Worm (Caenorhabditis elegans) whole organism, L2 larva: ENCODE results near the gene M176.16.

ENCODE experiments used
- ama-1 ChIP-seq: fragments of 150-350 bp; optimal IDR thresholded peaks from 2 replicates; lab custom pipeline; 2018; ENCODE audit warnings: inconsistent platforms
- elt-3 ChIP-seq: sonication (generic microtip); optimal IDR thresholded peaks from 2 replicates; lab custom pipeline; 2017; ENCODE audit warnings: missing biosample characterization, missing genetic modification characterization
- gmeb-1 ChIP-seq: fragments of 150-350 bp; optimal IDR thresholded peaks from 2 replicates; lab custom pipeline; 2014; ENCODE audit warnings: missing biosample characterization, missing genetic modification characterization
- mdl-1 ChIP-seq, 2 experiments: fragments of 150-350 bp in 1 of 2; sonication (generic microtip) in 1 of 2; optimal IDR thresholded peaks; 2 replicates each; lab custom pipeline; 2017; ENCODE audit warnings: missing biosample characterization in 2 of 2, missing genetic modification characterization in 2 of 2
- nhr-10 ChIP-seq: sonication (generic microtip); optimal IDR thresholded peaks from 2 replicates; lab custom pipeline; 2017; ENCODE audit warnings: missing biosample characterization, missing genetic modification characterization
- nhr-11 ChIP-seq: fragments of 150-350 bp; optimal IDR thresholded peaks from 2 replicates; lab custom pipeline; 2014; ENCODE audit warnings: missing biosample characterization, missing genetic modification characterization
- nhr-25 ChIP-seq: fragments of 150-350 bp; sonication (generic microtip); optimal IDR thresholded peaks from 3 replicates; lab custom pipeline; 2014; ENCODE audit warnings: missing biosample characterization, missing genetic modification characterization
- sma-3 ChIP-seq: sonication (generic microtip); optimal IDR thresholded peaks from 2 replicates; lab custom pipeline; 2016; ENCODE audit warnings: missing genetic modification reagents, missing genetic modification characterization, missing compliant biosample characterization
- unc-39 ChIP-seq: fragments of 150-350 bp; optimal IDR thresholded peaks from 2 replicates; lab custom pipeline; 2014; ENCODE audit warnings: missing biosample characterization, missing genetic modification characterization
- unc-62 ChIP-seq: fragments of 150-350 bp; optimal IDR thresholded peaks from 2 replicates; lab custom pipeline; 2014; ENCODE audit warnings: missing biosample characterization, missing genetic modification reagents, missing genetic modification characterization

ce11 chrII:9418065-9418567, at the start of gene M176.16, which contains the start of gene M176.4:
- TF ChIP-seq unc-62 (GFP tag; lab: Kevin White, UChicago) (no peak), elt-3 (no peak), unc-39 (tag; lab: Kevin White, UChicago) (no peak), nhr-10 (tag; lab: Kevin White, UChicago) (no peak), ama-1 (lab: Kevin White, UChicago) (no peak), nhr-11 (no peak), mdl-1 (tag; optimal IDR thresholded peaks at IDR 0.05; lab: Kevin White, UChicago) (no peak), nhr-25 (tag; lab: Kevin White, UChicago) (no peak), sma-3 (GFP tag; lab: Kevin White, UChicago) (no peak), gmeb-1 (no peak)
